Fruit fly (Drosophila melanogaster) whole organism, embryonic: ENCODE data around the gene DNAlig4.

Experiments used
- B-H2 ChIP-seq: fragments of 200-800 bp; sonication (Bioruptor generic); optimal IDR thresholded peaks from 2 replicates; lab custom pipeline; 2018; ENCODE audit warnings: missing biosample characterization, mild to moderate bottlenecking, missing genetic modification characterization
- BtbVII ChIP-seq: fragments of 200-800 bp; sonication (Bioruptor generic); optimal IDR thresholded peaks from 3 replicates; lab custom pipeline; 2017; ENCODE audit warnings: missing biosample characterization, mild to moderate bottlenecking, missing genetic modification characterization
- CG10543 ChIP-seq: fragments of 200-800 bp; sonication (Bioruptor generic); optimal IDR thresholded peaks from 3 replicates; lab custom pipeline; 2017; ENCODE audit warnings: missing biosample characterization, mild to moderate bottlenecking, missing genetic modification characterization, moderate library complexity
- CG11695 ChIP-seq: fragments of 200-800 bp; sonication (Bioruptor generic); IDR thresholded peaks from 3 replicates; pipeline ENCODE4 v1.3.6; 2022; ENCODE audit warnings: missing biosample characterization, missing genetic modification characterization
- CG12071 ChIP-seq: fragments of 200-800 bp; sonication (Bioruptor generic); optimal IDR thresholded peaks from 3 replicates; lab custom pipeline; 2018; ENCODE audit warnings: missing biosample characterization, mild to moderate bottlenecking, missing genetic modification characterization
- CG12744 ChIP-seq: fragments of 200-800 bp; sonication (Bioruptor generic); optimal IDR thresholded peaks from 2 replicates; lab custom pipeline; 2016; ENCODE audit warnings: missing biosample characterization, missing genetic modification characterization
- CG13296 ChIP-seq: fragments of 200-800 bp; sonication (Bioruptor generic); optimal IDR thresholded peaks from 3 replicates; lab custom pipeline; 2018; ENCODE audit warnings: missing biosample characterization, mild to moderate bottlenecking, missing genetic modification characterization
- CG15514 ChIP-seq: fragments of 200-800 bp; sonication (Bioruptor generic); optimal IDR thresholded peaks from 3 replicates; lab custom pipeline; 2017; ENCODE audit warnings: missing biosample characterization, missing genetic modification characterization, mild to moderate bottlenecking, moderate library complexity, missing genetic modification reagents
- CG16863 ChIP-seq: fragments of 200-800 bp; sonication (Bioruptor generic); optimal IDR thresholded peaks from 3 replicates; lab custom pipeline; 2016; ENCODE audit warnings: missing biosample characterization, missing genetic modification characterization
- CG18619 ChIP-seq: fragments of 200-800 bp; sonication (Bioruptor generic); optimal IDR thresholded peaks from 3 replicates; lab custom pipeline; 2017; ENCODE audit warnings: missing biosample characterization, mild to moderate bottlenecking, missing genetic modification characterization
- CG18764 ChIP-seq: fragments of 200-800 bp; sonication (Bioruptor generic); optimal IDR thresholded peaks from 3 replicates; lab custom pipeline; 2016; ENCODE audit warnings: missing biosample characterization, missing genetic modification characterization
- CG30431 ChIP-seq: fragments of 200-800 bp; sonication (Bioruptor generic); optimal IDR thresholded peaks from 2 replicates; lab custom pipeline; 2017; ENCODE audit warnings: missing biosample characterization, missing genetic modification characterization
- CG7271 ChIP-seq: fragments of 200-800 bp; sonication (Bioruptor generic); optimal IDR thresholded peaks from 2 replicates; lab custom pipeline; 2018; ENCODE audit warnings: missing biosample characterization, mild to moderate bottlenecking, missing genetic modification characterization, moderate library complexity
- CG9609 ChIP-seq: fragments of 200-800 bp; sonication (Bioruptor generic); optimal IDR thresholded peaks from 3 replicates; lab custom pipeline; 2016; ENCODE audit warnings: missing biosample characterization, missing genetic modification characterization
- Chrac-16 ChIP-seq: fragments of 200-800 bp; sonication (Bioruptor generic); optimal IDR thresholded peaks from 3 replicates; lab custom pipeline; 2016; ENCODE audit warnings: missing biosample characterization, missing genetic modification characterization
- Dbx ChIP-seq: fragments of 200-800 bp; sonication (Bioruptor generic); IDR thresholded peaks from 3 replicates; pipeline ENCODE4 v1.3.6; 2022; ENCODE audit warnings: missing biosample characterization, missing genetic modification characterization
- Doc2 ChIP-seq: fragments of 200-800 bp; sonication (Bioruptor generic); IDR thresholded peaks from 2 replicates; pipeline ENCODE4 v1.3.6; 2022; ENCODE audit warnings: missing biosample characterization, missing genetic modification characterization
- E2f2 ChIP-seq: fragments of 200-800 bp; sonication (Bioruptor generic); IDR thresholded peaks from 2 replicates; pipeline ENCODE4 v1.3.6; 2022; ENCODE audit warnings: missing biosample characterization, missing genetic modification characterization
- Fer3 ChIP-seq: fragments of 200-800 bp; sonication (Bioruptor generic); optimal IDR thresholded peaks from 2 replicates; lab custom pipeline; 2018; ENCODE audit warnings: missing biosample characterization, mild to moderate bottlenecking, missing genetic modification characterization, moderate library complexity
- H15 ChIP-seq: fragments of 200-800 bp; sonication (Bioruptor generic); IDR thresholded peaks from 3 replicates; pipeline ENCODE4 v1.3.6; 2022; ENCODE audit warnings: missing biosample characterization, missing genetic modification characterization
- H2.0 ChIP-seq: fragments of 200-800 bp; sonication (Bioruptor generic); IDR thresholded peaks from 2 replicates; pipeline ENCODE4 v1.3.6; 2022; ENCODE audit warnings: missing biosample characterization, missing genetic modification characterization
- Kr ChIP-seq: fragments of 200-800 bp; sonication (Bioruptor generic); optimal IDR thresholded peaks from 2 replicates; lab custom pipeline; 2017; ENCODE audit warnings: missing biosample characterization, mild to moderate bottlenecking, missing genetic modification characterization
- MTF-1 ChIP-seq: fragments of 200-800 bp; sonication (Bioruptor generic); optimal IDR thresholded peaks from 2 replicates; lab custom pipeline; 2018; ENCODE audit warnings: missing biosample characterization, mild to moderate bottlenecking, missing genetic modification characterization, borderline replicate concordance
- Oli ChIP-seq: fragments of 200-800 bp; sonication (Bioruptor generic); optimal IDR thresholded peaks from 2 replicates; lab custom pipeline; 2018; ENCODE audit warnings: missing biosample characterization, mild to moderate bottlenecking, missing genetic modification characterization, moderate library complexity
- Sox100B ChIP-seq: fragments of 200-800 bp; sonication (Bioruptor generic); optimal IDR thresholded peaks from 3 replicates; lab custom pipeline; 2018; ENCODE audit warnings: missing biosample characterization, mild to moderate bottlenecking, missing genetic modification characterization
- amos ChIP-seq: fragments of 200-800 bp; sonication (Bioruptor generic); IDR thresholded peaks from 2 replicates; pipeline ENCODE4 v1.3.6; 2022; ENCODE audit warnings: missing biosample characterization, missing genetic modification characterization; ENCODE audit not compliant: partially characterized antibody
- ase ChIP-seq: fragments of 200-800 bp; sonication (Bioruptor generic); IDR thresholded peaks from 3 replicates; pipeline ENCODE4 v1.3.6; 2022; ENCODE audit warnings: missing biosample characterization, missing genetic modification characterization
- ato ChIP-seq: fragments of 200-800 bp; sonication (Bioruptor generic); IDR thresholded peaks from 2 replicates; pipeline ENCODE4 v1.3.6; 2022; ENCODE audit warnings: missing biosample characterization, missing genetic modification characterization; ENCODE audit not compliant: partially characterized antibody
- croc ChIP-seq: fragments of 200-800 bp; sonication (Bioruptor generic); conservative IDR thresholded peaks from 3 replicates; pipeline ENCODE4 v1.3.6; 2022; ENCODE audit warnings: missing biosample characterization, missing genetic modification characterization
- dimm ChIP-seq: fragments of 200-800 bp; sonication (Bioruptor generic); IDR thresholded peaks from 2 replicates; pipeline ENCODE4 v1.3.6; 2022; ENCODE audit warnings: missing biosample characterization, missing genetic modification characterization
- disco-r ChIP-seq: fragments of 200-800 bp; sonication (Bioruptor generic); optimal IDR thresholded peaks from 2 replicates; lab custom pipeline; 2016; ENCODE audit warnings: missing biosample characterization, missing genetic modification characterization
- gce ChIP-seq: fragments of 200-800 bp; sonication (Bioruptor generic); IDR thresholded peaks from 3 replicates; pipeline ENCODE4 v1.3.6; 2022; ENCODE audit warnings: missing biosample characterization, missing genetic modification characterization
- grn ChIP-seq: fragments of 200-800 bp; sonication (Bioruptor generic); optimal IDR thresholded peaks from 3 replicates; lab custom pipeline; 2017; ENCODE audit warnings: missing biosample characterization, missing genetic modification characterization
- insv ChIP-seq, 2 experiments: fragments of 200-800 bp; sonication (Bioruptor generic); optimal IDR thresholded peaks; 3 replicates each; lab custom pipeline; 2016 to 2018; ENCODE audit warnings: missing biosample characterization in 2 of 2, missing genetic modification characterization in 2 of 2
- maf-S ChIP-seq: fragments of 200-800 bp; sonication (Bioruptor generic); optimal IDR thresholded peaks from 2 replicates; lab custom pipeline; 2016; ENCODE audit warnings: missing biosample characterization, missing genetic modification characterization
- nau ChIP-seq: fragments of 200-800 bp; sonication (Bioruptor generic); optimal IDR thresholded peaks from 3 replicates; lab custom pipeline; 2017; ENCODE audit warnings: missing biosample characterization, mild to moderate bottlenecking, missing genetic modification characterization, missing genetic modification reagents
- pan ChIP-seq, 4 experiments: fragments of >200 bp in 3 of 4; fragments of 200-800 bp in 1 of 4; sonication (Bioruptor generic) in 1 of 4; optimal IDR thresholded peaks in 3 of 4; IDR thresholded peaks in 1 of 4; 2 replicates each; pipeline versions ENCODE4 v1.3.6 to Lab custom; 2017 to 2022; ENCODE audit warnings: missing biosample characterization in 2 of 4, missing genetic modification characterization in 2 of 4, mixed read lengths in 1 of 4
- peb ChIP-seq: fragments of 200-800 bp; sonication (Bioruptor generic); IDR thresholded peaks from 2 replicates; pipeline ENCODE4 v1.3.6; 2022; ENCODE audit warnings: missing biosample characterization, missing genetic modification characterization
- pfk ChIP-seq: fragments of 200-800 bp; sonication (Bioruptor generic); optimal IDR thresholded peaks from 2 replicates; lab custom pipeline; 2018; ENCODE audit warnings: missing biosample characterization, mild to moderate bottlenecking, missing genetic modification characterization, moderate library complexity
- sens-2 ChIP-seq: fragments of 200-800 bp; sonication (Bioruptor generic); IDR thresholded peaks from 2 replicates; pipeline ENCODE4 v1.3.6; 2022; ENCODE audit warnings: missing biosample characterization, missing genetic modification characterization
- sim ChIP-seq: fragments of 200-800 bp; sonication (Bioruptor generic); IDR thresholded peaks from 2 replicates; pipeline ENCODE4 v1.3.6; 2022; ENCODE audit warnings: missing biosample characterization, missing genetic modification characterization
- slp2 ChIP-seq: fragments of 200-800 bp; sonication (Bioruptor generic); optimal IDR thresholded peaks from 2 replicates; lab custom pipeline; 2016; ENCODE audit warnings: missing biosample characterization, missing genetic modification characterization
- sob ChIP-seq: fragments of 200-800 bp; sonication (Bioruptor generic); IDR thresholded peaks from 2 replicates; pipeline ENCODE4 v1.3.6; 2022; ENCODE audit warnings: missing biosample characterization, missing genetic modification characterization
- tgo ChIP-seq: fragments of 200-800 bp; sonication (Bioruptor generic); IDR thresholded peaks from 3 replicates; pipeline ENCODE4 v1.3.6; 2022; ENCODE audit warnings: missing biosample characterization, missing genetic modification characterization
- trem ChIP-seq: fragments of 200-800 bp; optimal IDR thresholded peaks from 3 replicates; lab custom pipeline; 2019; ENCODE audit warnings: missing biosample characterization, mild to moderate bottlenecking, missing genetic modification characterization, moderate library complexity
- tup ChIP-seq: fragments of 200-800 bp; sonication (Bioruptor generic); optimal IDR thresholded peaks from 2 replicates; lab custom pipeline; 2016; ENCODE audit warnings: missing biosample characterization, mild to moderate bottlenecking, missing genetic modification characterization, moderate library complexity
- tx ChIP-seq: fragments of 200-800 bp; sonication (Bioruptor generic); optimal IDR thresholded peaks from 2 replicates; lab custom pipeline; 2016; ENCODE audit warnings: missing biosample characterization, missing genetic modification characterization
- wdn ChIP-seq: fragments of 200-800 bp; sonication (Bioruptor generic); IDR thresholded peaks from 2 replicates; pipeline ENCODE4 v1.3.6; 2022; ENCODE audit warnings: missing biosample characterization, missing genetic modification characterization
- zen2 ChIP-seq: fragments of 200-800 bp; sonication (Bioruptor generic); IDR thresholded peaks from 3 replicates; pipeline ENCODE4 v1.3.6; 2022; ENCODE audit warnings: missing biosample characterization, missing genetic modification characterization; ENCODE audit not compliant: partially characterized antibody

DNAlig4 gene

dm6 chrX:13641115-13641890 is 26.3 kb downstream of the DNAlig4 start (continued):
- TF ChIP-seq CG11695 (GFP tag; lab: Robert Waterston, UW), result peak; percentile 91
- no peak for TF ChIP-seq Kr (GFP tag; lab: Kevin White, UChicago)
- peak; percentile 94 for TF ChIP-seq grn (GFP tag; lab: Kevin White, UChicago)
- TF ChIP-seq CG18619 (GFP tag; lab: Kevin White, UChicago), result peak; percentile 93
- no peak for TF ChIP-seq pan (optimal IDR thresholded peaks at IDR 0.05; lab: Kevin White, UChicago)
- peak in 1 of 2 experiments; percentile 94 for TF ChIP-seq pan (GFP tag; optimal IDR thresholded peaks at IDR 0.05 in 1 of 2, IDR thresholded peaks at IDR 0.05 in 1 of 2)
- peak; percentile 87 for TF ChIP-seq disco-r (GFP tag; lab: Kevin White, UChicago)
- no peak for TF ChIP-seq amos (GFP tag; lab: Robert Waterston, UW)
- peak; percentile 93 for TF ChIP-seq CG12744 (GFP tag; lab: Kevin White, UChicago)
- peak; percentile 86 for TF ChIP-seq nau
- TF ChIP-seq H15 (GFP tag; lab: Robert Waterston, UW), result peak; percentile 87
- TF ChIP-seq sob (GFP tag; lab: Robert Waterston, UW), result peak; percentile 94
- TF ChIP-seq sens-2 (GFP tag; lab: Robert Waterston, UW), result peak; percentile 88
- peak; percentile 94 for TF ChIP-seq tx (GFP tag; lab: Kevin White, UChicago)
- peak; percentile 92 for TF ChIP-seq CG13296 (GFP tag; lab: Kevin White, UChicago)
- TF ChIP-seq zen2 (GFP tag; lab: Robert Waterston, UW), result no peak
- TF ChIP-seq Oli (tag; lab: Kevin White, UChicago), result peak; percentile 94
- peak; percentile 77 for TF ChIP-seq sim (GFP tag; lab: Robert Waterston, UW)
- peak; percentile 92 for TF ChIP-seq wdn (GFP tag; lab: Robert Waterston, UW)
- TF ChIP-seq gce (GFP tag; lab: Robert Waterston, UW), result peak; percentile 81
- peak; percentile 92 for TF ChIP-seq tgo (GFP tag; lab: Robert Waterston, UW)
- peak; percentile 87 for TF ChIP-seq CG18764 (GFP tag; lab: Kevin White, UChicago)
- TF ChIP-seq Sox100B, result peak; percentile 93
- TF ChIP-seq dimm (GFP tag; lab: Robert Waterston, UW), result peak; percentile 68
- peak; percentile 95 for TF ChIP-seq maf-S
- peak; percentile 88 for TF ChIP-seq BtbVII (GFP tag; lab: Kevin White, UChicago)
- peak; percentile 92 for TF ChIP-seq tup (GFP tag; lab: Kevin White, UChicago)
- TF ChIP-seq CG15514 (GFP tag; lab: Kevin White, UChicago), result peak; percentile 86
- TF ChIP-seq CG9609 (GFP tag; lab: Kevin White, UChicago), result peak; percentile 96
- peak; percentile 95 for TF ChIP-seq Dbx (GFP tag; lab: Robert Waterston, UW)
- peak; percentile 92 for TF ChIP-seq slp2
- peak; percentile 69; the same call in 1 of the 2 replicates for TF ChIP-seq Doc2 (GFP tag; lab: Robert Waterston, UW)
- peak; percentile 92 for TF ChIP-seq H2.0 (GFP tag; lab: Robert Waterston, UW)
- TF ChIP-seq CG30431 (GFP tag; lab: Kevin White, UChicago), result peak; percentile 89
- no peak for TF ChIP-seq CG7271 (tag; lab: Kevin White, UChicago)
- peak in 1 of 2 experiments; percentile 47 for TF ChIP-seq insv (GFP tag; optimal IDR thresholded peaks at IDR 0.05; lab: Kevin White, UChicago)
- TF ChIP-seq trem, result peak; percentile 69
- TF ChIP-seq CG12071 (GFP tag; lab: Kevin White, UChicago), result peak; percentile 85
- TF ChIP-seq croc, result peak; percentile 80
- peak; percentile 95 for TF ChIP-seq CG16863 (GFP tag; lab: Kevin White, UChicago)
- peak; percentile 62; the same call in 1 of the 2 replicates for TF ChIP-seq peb (GFP tag; lab: Robert Waterston, UW)
- peak; percentile 93 for TF ChIP-seq Fer3 (tag; lab: Kevin White, UChicago)
- peak; percentile 77 for TF ChIP-seq MTF-1 (GFP tag; lab: Kevin White, UChicago)
- peak; percentile 67 for TF ChIP-seq B-H2 (GFP tag; lab: Kevin White, UChicago)
- no peak for TF ChIP-seq pfk (GFP tag; lab: Kevin White, UChicago)
- peak; percentile 64 for TF ChIP-seq CG10543 (GFP tag; lab: Kevin White, UChicago)
- TF ChIP-seq ato (GFP tag; lab: Robert Waterston, UW), result no peak
- peak; percentile 92 for TF ChIP-seq Chrac-16 (GFP tag; lab: Kevin White, UChicago)
- peak; percentile 83 for TF ChIP-seq E2f2 (GFP tag; lab: Robert Waterston, UW)
- TF ChIP-seq ase, result peak; percentile 89
